Fruit fly (Drosophila melanogaster) whole organism, pupa: ENCODE data around the gene CG11983.
A peak's percentile ranks its signal among the peaks of the same experiment; 100 is the strongest.

Experiments
- CG12605 ChIP-seq: fragments of 200-800 bp; sonication (Bioruptor generic); IDR thresholded peaks from 2 replicates; pipeline ENCODE4 v1.3.6; 2022; ENCODE audit warnings: missing biosample characterization, missing genetic modification characterization
- CG14655 ChIP-seq: fragments of 200-800 bp; sonication (Bioruptor generic); optimal IDR thresholded peaks from 3 replicates; lab custom pipeline; 2017; ENCODE audit warnings: mild to moderate bottlenecking, missing biosample characterization, missing genetic modification reagents, missing genetic modification characterization
- CG15710 ChIP-seq: fragments of 200-800 bp; sonication (Bioruptor generic); optimal IDR thresholded peaks from 2 replicates; lab custom pipeline; 2018; ENCODE audit warnings: missing biosample characterization, mild to moderate bottlenecking, missing genetic modification characterization, moderate library complexity
- CG17806 ChIP-seq: fragments of 200-800 bp; sonication (Bioruptor generic); optimal IDR thresholded peaks from 2 replicates; lab custom pipeline; 2018; ENCODE audit warnings: missing biosample characterization, mild to moderate bottlenecking, missing genetic modification characterization, moderate library complexity
- CG32121 ChIP-seq: fragments of 200-800 bp; sonication (Bioruptor generic); IDR thresholded peaks from 2 replicates; pipeline ENCODE4 v1.3.6; 2022; ENCODE audit warnings: missing biosample characterization, missing genetic modification characterization
- CG4496 ChIP-seq: fragments of 200-800 bp; sonication (Bioruptor generic); IDR thresholded peaks from 3 replicates; pipeline ENCODE4 v1.3.6; 2022; ENCODE audit warnings: missing biosample characterization, missing genetic modification characterization
- D1 ChIP-seq: fragments of 200-800 bp; sonication (Bioruptor generic); optimal IDR thresholded peaks from 2 replicates; lab custom pipeline; 2018; ENCODE audit warnings: missing biosample characterization, mild to moderate bottlenecking, missing genetic modification characterization, moderate library complexity
- Pif1B ChIP-seq: fragments of 200-800 bp; sonication (Bioruptor generic); optimal IDR thresholded peaks from 3 replicates; lab custom pipeline; 2016; ENCODE audit warnings: missing biosample characterization, missing genetic modification characterization
- Snoo ChIP-seq: fragments of 200-800 bp; sonication (Bioruptor generic); optimal IDR thresholded peaks from 3 replicates; lab custom pipeline; 2017; ENCODE audit warnings: missing biosample characterization, mild to moderate bottlenecking, missing genetic modification characterization, inconsistent platforms
- fd96Ca ChIP-seq: fragments of 200-800 bp; sonication (Bioruptor generic); IDR thresholded peaks from 3 replicates; pipeline ENCODE4 v1.3.6; 2022; ENCODE audit warnings: missing biosample characterization, missing genetic modification characterization
- gl ChIP-seq: fragments of 200-800 bp; sonication (Bioruptor generic); optimal IDR thresholded peaks from 2 replicates; lab custom pipeline; 2018; ENCODE audit warnings: missing biosample characterization, mild to moderate bottlenecking, missing genetic modification characterization
- rn ChIP-seq: fragments of 200-800 bp; sonication (Bioruptor generic); IDR thresholded peaks from 2 replicates; pipeline ENCODE4 v1.3.6; 2022; ENCODE audit warnings: missing biosample characterization, missing genetic modification characterization

dm6 chr3R:8963756-8964342 lies 44.3 kb upstream of the CG11983 start:
- TF ChIP-seq Snoo (tag; lab: Kevin White, UChicago): no peak
- no peak for TF ChIP-seq CG4496 (GFP tag; lab: Robert Waterston, UW)
- TF ChIP-seq Pif1B: peak; percentile 10
- TF ChIP-seq CG15710 (tag; lab: Kevin White, UChicago): no peak
- no peak for TF ChIP-seq gl (tag; lab: Kevin White, UChicago)
- TF ChIP-seq fd96Ca (GFP tag; lab: Robert Waterston, UW): peak; percentile 36; the same call in 1 of the 3 replicates
- no peak for TF ChIP-seq CG14655 (GFP tag; lab: Kevin White, UChicago)
- TF ChIP-seq CG17806 (tag; lab: Kevin White, UChicago): no peak
- no peak for TF ChIP-seq D1 (tag; lab: Kevin White, UChicago)
- TF ChIP-seq CG12605 (GFP tag; lab: Robert Waterston, UW): no peak
- TF ChIP-seq CG32121 (GFP tag; lab: Robert Waterston, UW): peak; percentile 25; the same call in 1 of the 2 replicates
- TF ChIP-seq rn (GFP tag; lab: Robert Waterston, UW): no peak
